Worm (Caenorhabditis elegans) whole organism, L1 larva: ENCODE results near the gene Y57G11B.2.

Experiments
- C16A3.4 ChIP-seq: fragments of 150-350 bp; optimal IDR thresholded peaks from 2 replicates; lab custom pipeline; 2014; ENCODE audit warnings: missing biosample characterization, missing genetic modification characterization
- F16B12.6 ChIP-seq: fragments of 150-350 bp; optimal IDR thresholded peaks from 2 replicates; lab custom pipeline; 2014; ENCODE audit warnings: missing biosample characterization, missing genetic modification characterization
- Y116A8C.19 ChIP-seq: sonication (generic microtip); optimal IDR thresholded peaks from 2 replicates; lab custom pipeline; 2016; ENCODE audit warnings: missing compliant biosample characterization, missing genetic modification characterization, borderline replicate concordance
- aly-2 ChIP-seq: fragments of 150-350 bp; optimal IDR thresholded peaks from 2 replicates; lab custom pipeline; 2014; ENCODE audit warnings: missing biosample characterization, missing genetic modification characterization
- ama-1 ChIP-seq: fragments of 150-350 bp; optimal IDR thresholded peaks from 2 replicates; lab custom pipeline; 2014
- blmp-1 ChIP-seq: fragments of 150-350 bp; optimal IDR thresholded peaks from 2 replicates; lab custom pipeline; 2014; ENCODE audit warnings: missing biosample characterization, missing genetic modification characterization
- ceh-88 ChIP-seq: fragments of 200-800 bp; sonication (Bioruptor generic); IDR thresholded peaks from 2 replicates; pipeline ENCODE4 v1.3.6; 2022; ENCODE audit warnings: missing genetic modification characterization, missing compliant biosample characterization
- ces-1 ChIP-seq: fragments of 150-350 bp; optimal IDR thresholded peaks from 2 replicates; lab custom pipeline; 2014; ENCODE audit warnings: missing biosample characterization, missing genetic modification reagents, missing genetic modification characterization
- dsc-1 ChIP-seq: sonication (generic microtip); optimal IDR thresholded peaks from 2 replicates; lab custom pipeline; 2016; ENCODE audit warnings: mild to moderate bottlenecking, missing genetic modification characterization, missing compliant biosample characterization
- efl-1 ChIP-seq, 4 experiments: fragments of 150-350 bp; optimal IDR thresholded peaks in 3 of 4; peaks in 1 of 4; 1 replicate in 1 of 4; 2 replicates in 3 of 4; lab custom pipeline; 2014; ENCODE audit warnings: missing biosample characterization in 2 of 4, missing genetic modification characterization in 2 of 4, missing genetic modification reagents in 2 of 4
- elt-3 ChIP-seq, 6 experiments: fragments of 150-350 bp in 1 of 6; sonication (generic microtip); optimal IDR thresholded peaks; 2 replicates each; lab custom pipeline; 2017 to 2018; ENCODE audit warnings: missing biosample characterization in 6 of 6, missing genetic modification characterization in 6 of 6, inconsistent platforms in 1 of 6
- fkh-8 ChIP-seq: sonication (generic microtip); optimal IDR thresholded peaks from 2 replicates; lab custom pipeline; 2016; ENCODE audit warnings: mild to moderate bottlenecking, missing genetic modification characterization, missing compliant biosample characterization
- fos-1 ChIP-seq: fragments of 150-350 bp; optimal IDR thresholded peaks from 2 replicates; lab custom pipeline; 2014; ENCODE audit warnings: missing biosample characterization, missing genetic modification characterization
- hlh-4 ChIP-seq: sonication (generic microtip); optimal IDR thresholded peaks from 2 replicates; lab custom pipeline; 2016; ENCODE audit warnings: mild to moderate bottlenecking, missing genetic modification characterization, missing compliant biosample characterization
- lin-14 ChIP-seq: fragments of 200-800 bp; sonication (Bioruptor generic); optimal IDR thresholded peaks from 2 replicates; lab custom pipeline; 2018; ENCODE audit warnings: mild to moderate bottlenecking, missing genetic modification characterization, moderate library complexity, missing compliant biosample characterization
- lin-35 ChIP-seq, 2 experiments: fragments of 150-350 bp; optimal IDR thresholded peaks; 2 replicates each; lab custom pipeline; 2014; ENCODE audit warnings: missing biosample characterization in 2 of 2, missing genetic modification characterization in 2 of 2, missing genetic modification reagents in 2 of 2
- lin-39 ChIP-seq: fragments of 150-350 bp; optimal IDR thresholded peaks from 2 replicates; lab custom pipeline; 2014; ENCODE audit warnings: missing biosample characterization, missing genetic modification reagents, missing genetic modification characterization
- lsy-2 ChIP-seq, 2 experiments: fragments of 150-350 bp; optimal IDR thresholded peaks; 2 replicates each; lab custom pipeline; 2014; ENCODE audit warnings: missing biosample characterization in 2 of 2, missing genetic modification characterization in 2 of 2
- mab-9 ChIP-seq: fragments of 200-800 bp; sonication (Bioruptor generic); IDR thresholded peaks from 2 replicates; pipeline ENCODE4 v1.3.6; 2022; ENCODE audit warnings: missing genetic modification reagents, missing genetic modification characterization, missing compliant biosample characterization
- mdl-1 ChIP-seq, 2 experiments: fragments of 150-350 bp; optimal IDR thresholded peaks; 2 replicates each; lab custom pipeline; 2014 to 2017; ENCODE audit warnings: missing biosample characterization in 2 of 2, missing genetic modification characterization in 2 of 2, inconsistent platforms in 1 of 2
- mef-2 ChIP-seq: fragments of 150-350 bp; optimal IDR thresholded peaks from 2 replicates; lab custom pipeline; 2014; ENCODE audit warnings: missing biosample characterization, missing genetic modification characterization
- nhr-19 ChIP-seq: fragments of 200-800 bp; sonication (Bioruptor generic); conservative IDR thresholded peaks from 2 replicates; pipeline ENCODE4 v1.3.6; 2022; ENCODE audit warnings: missing genetic modification characterization, missing compliant biosample characterization
- nhr-20 ChIP-seq: sonication (generic microtip); optimal IDR thresholded peaks from 2 replicates; lab custom pipeline; 2016; ENCODE audit warnings: mild to moderate bottlenecking, missing genetic modification characterization, missing compliant biosample characterization
- nhr-237 ChIP-seq: fragments of 150-350 bp; optimal IDR thresholded peaks from 2 replicates; lab custom pipeline; 2014; ENCODE audit warnings: missing biosample characterization, missing genetic modification characterization
- nhr-28 ChIP-seq: fragments of 150-350 bp; optimal IDR thresholded peaks from 2 replicates; lab custom pipeline; 2014; ENCODE audit warnings: missing biosample characterization, missing genetic modification characterization
- nhr-47 ChIP-seq: sonication (generic microtip); optimal IDR thresholded peaks from 2 replicates; lab custom pipeline; 2016; ENCODE audit warnings: mild to moderate bottlenecking, missing genetic modification characterization, moderate library complexity, missing compliant biosample characterization
- nhr-71 ChIP-seq: sonication (generic microtip); optimal IDR thresholded peaks from 2 replicates; lab custom pipeline; 2016; ENCODE audit warnings: mild to moderate bottlenecking, missing genetic modification characterization, moderate library complexity, missing compliant biosample characterization
- nhr-85 ChIP-seq: sonication (generic microtip); peaks from one replicate; lab custom pipeline; 2016; ENCODE audit warnings: missing genetic modification characterization, inconsistent platforms, missing compliant biosample characterization
- nhr-90 ChIP-seq: sonication (generic microtip); optimal IDR thresholded peaks from 2 replicates; lab custom pipeline; 2016; ENCODE audit warnings: mild to moderate bottlenecking, missing genetic modification characterization, missing compliant biosample characterization; ENCODE audit not compliant: poor library complexity
- pag-3 ChIP-seq: sonication (generic microtip); optimal IDR thresholded peaks from 2 replicates; lab custom pipeline; 2017; ENCODE audit warnings: missing genetic modification characterization, mild to moderate bottlenecking, missing compliant biosample characterization, antibody characterized with exemption, borderline replicate concordance; ENCODE audit not compliant: insufficient read depth
- snu-23 ChIP-seq: sonication (generic microtip); optimal IDR thresholded peaks from 2 replicates; lab custom pipeline; 2016; ENCODE audit warnings: missing genetic modification characterization, missing compliant biosample characterization
- sup-37 ChIP-seq: fragments of 200-800 bp; sonication (Bioruptor generic); optimal IDR thresholded peaks from 2 replicates; lab custom pipeline; 2018; ENCODE audit warnings: mild to moderate bottlenecking, missing genetic modification characterization, missing compliant biosample characterization
- tbx-2 ChIP-seq: sonication (generic microtip); optimal IDR thresholded peaks from 2 replicates; lab custom pipeline; 2016; ENCODE audit warnings: missing genetic modification characterization, missing compliant biosample characterization
- unc-86 ChIP-seq: sonication (generic microtip); optimal IDR thresholded peaks from 2 replicates; lab custom pipeline; 2016; ENCODE audit warnings: missing genetic modification characterization, missing compliant biosample characterization
- vab-15 ChIP-seq: sonication (generic microtip); optimal IDR thresholded peaks from 2 replicates; lab custom pipeline; 2017; ENCODE audit warnings: missing genotype, mild to moderate bottlenecking, missing genetic modification characterization, missing compliant biosample characterization
- ztf-4 ChIP-seq: fragments of 150-350 bp; optimal IDR thresholded peaks from 2 replicates; lab custom pipeline; 2014; ENCODE audit warnings: missing biosample characterization, missing genetic modification characterization

Y57G11B.2 gene

ce11 chrIV:14612547-14613329, 47.6 kb downstream of the Y57G11B.2 start (continued):
- TF ChIP-seq mdl-1 (tag; optimal IDR thresholded peaks at IDR 0.05; lab: Kevin White, UChicago): peak in 1 of 2 experiments; percentile 46
- TF ChIP-seq nhr-71 (tag; lab: Kevin White, UChicago): peak; percentile 92
- TF ChIP-seq snu-23: peak; percentile 62
- TF ChIP-seq unc-86 (tag; lab: Kevin White, UChicago): peak; percentile 9
- TF ChIP-seq ama-1: no peak
- peak; percentile 82 for TF ChIP-seq lin-14
- TF ChIP-seq nhr-85 (tag; lab: Kevin White, UChicago): peak; percentile 97
- no peak for TF ChIP-seq pag-3 (tag; lab: Kevin White, UChicago)
- TF ChIP-seq tbx-2: peak; percentile 46
- TF ChIP-seq vab-15 (tag; lab: Kevin White, UChicago): peak; percentile 14
- peak; percentile 14 for TF ChIP-seq lin-39 (tag; lab: Kevin White, UChicago)
- no peak for TF ChIP-seq mab-9
- peak; percentile 4 for TF ChIP-seq dsc-1
- TF ChIP-seq C16A3.4: peak; percentile 34
- TF ChIP-seq elt-3 (tag; optimal IDR thresholded peaks at IDR 0.05; lab: Kevin White, UChicago): peak in 5 of 6 experiments; percentile 2 to 82 (median 67)
- peak; percentile 1 to 24 for TF ChIP-seq efl-1 (optimal IDR thresholded peaks at IDR 0.05; lab: Kevin White, UChicago)
- peak in 1 of 2 experiments; percentile 94 for TF ChIP-seq efl-1 (GFP tag; optimal IDR thresholded peaks at IDR 0.05 in 1 of 2; lab: Kevin White, UChicago)
- peak; percentile 71 for TF ChIP-seq nhr-19 (GFP tag; lab: Robert Waterston, UW)
- no peak for TF ChIP-seq hlh-4 (tag; lab: Kevin White, UChicago)
- no peak for TF ChIP-seq F16B12.6 (tag; lab: Kevin White, UChicago)
- no peak for TF ChIP-seq aly-2 (tag; lab: Kevin White, UChicago)
- TF ChIP-seq ces-1: no peak
- TF ChIP-seq ceh-88 (GFP tag; lab: Robert Waterston, UW): peak; percentile 55; the same call in 1 of the 2 replicates
- peak; percentile 73 for TF ChIP-seq nhr-90 (tag; lab: Kevin White, UChicago)
- TF ChIP-seq lsy-2 (tag; optimal IDR thresholded peaks at IDR 0.05; lab: Kevin White, UChicago): peak; percentile 59 to 65
- peak; percentile 94 for TF ChIP-seq nhr-20 (tag; lab: Kevin White, UChicago)
- no peak for TF ChIP-seq nhr-28 (tag; lab: Kevin White, UChicago)
- peak; percentile 27 for TF ChIP-seq fos-1 (tag; lab: Kevin White, UChicago)
- TF ChIP-seq lin-35 (GFP tag; optimal IDR thresholded peaks at IDR 0.05; lab: Kevin White, UChicago): peak; percentile 35 to 37

- TF ChIP-seq fkh-8 (tag; lab: Kevin White, UChicago) (peak; percentile 81), nhr-237 (tag; lab: Kevin White, UChicago) (no peak), vab-15 (tag; lab: Kevin White, UChicago) (no peak), dsc-1 (peak; percentile 79), nhr-47 (tag; lab: Kevin White, UChicago) (peak; percentile 64), lin-14 (peak; percentile 12), hlh-4 (tag; lab: Kevin White, UChicago) (no peak), Y116A8C.19 (tag; lab: Kevin White, UChicago) (no peak), F16B12.6 (tag; lab: Kevin White, UChicago) (no peak), nhr-20 (tag; lab: Kevin White, UChicago) (peak; percentile 38), blmp-1 (tag; lab: Kevin White, UChicago) (peak; percentile 47), lsy-2 (tag; optimal IDR thresholded peaks at IDR 0.05; lab: Kevin White, UChicago) (peak in 1 of 2 experiments; percentile 11), nhr-71 (tag; lab: Kevin White, UChicago) (peak; percentile 71), sup-37 (GFP tag; lab: Kevin White, UChicago) (no peak), ztf-4 (no peak), mef-2 (tag; lab: Kevin White, UChicago) (no peak)
These were observed 48.2 kb downstream of the Y57G11B.2 start for ce11 chrIV:14613375-14613774.
